Fruit fly (Drosophila melanogaster): ENCODE measurements around the gene CG1421.

DNA sequence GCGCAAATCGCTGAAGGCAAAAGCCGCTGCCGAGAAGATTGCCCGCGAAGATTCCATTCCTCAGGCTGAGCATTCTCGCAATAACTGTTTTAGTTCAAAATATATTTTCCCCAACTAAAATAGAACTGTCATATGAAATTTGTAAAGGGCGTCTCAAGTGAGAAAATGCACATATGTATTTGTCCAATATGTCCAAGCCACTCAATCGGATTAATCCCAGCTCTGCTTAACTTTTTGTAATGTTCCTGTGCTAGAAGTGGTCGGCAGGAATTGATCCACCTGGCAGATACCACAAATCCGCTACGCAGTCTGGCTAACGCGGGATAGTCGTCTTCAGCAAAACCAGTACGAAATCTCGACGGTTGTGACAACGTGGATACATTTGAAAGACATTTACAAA, 4.6 kb upstream of the CG1421 start, which contains the start of gene CG11629:
- TF ChIP-seq CG3919 (GFP tag; optimal IDR thresholded peaks at IDR 0.05), result no peak
- TF ChIP-seq topi (GFP tag; optimal IDR thresholded peaks at IDR 0.05), result no peak
- no peak for TF ChIP-seq ss (GFP tag; optimal IDR thresholded peaks at IDR 0.05)
- no peak for TF ChIP-seq CG6792 (GFP tag; optimal IDR thresholded peaks at IDR 0.05)
- TF ChIP-seq Eip78C (GFP tag), result no peak
- no peak for TF ChIP-seq Gug (GFP tag; IDR thresholded peaks at IDR 0.05)
- TF ChIP-seq svp (GFP tag), result no peak
- no peak for TF ChIP-seq Lpt (GFP tag; optimal IDR thresholded peaks at IDR 0.05)
- TF ChIP-seq Hr39 (GFP tag; optimal IDR thresholded peaks at IDR 0.05), result no peak
- TF ChIP-seq CG10631 (GFP tag; optimal IDR thresholded peaks at IDR 0.05), result no peak
- no peak for TF ChIP-seq pdm3 (GFP tag; optimal IDR thresholded peaks at IDR 0.05)
- TF ChIP-seq Sox14 (GFP tag; optimal IDR thresholded peaks at IDR 0.05), result no peak
- TF ChIP-seq CG3032 (tag; optimal IDR thresholded peaks at IDR 0.05), result no peak

Data from whole organism, prepupa.